Fruit fly (Drosophila melanogaster) Kc167 (cell line): ENCODE results near the gene CG33721.

Source experiments
- Myc ChIP-seq: fragments of >200 bp; optimal IDR thresholded peaks from 2 replicates; lab custom pipeline; 2017; ENCODE audit warnings: missing external identifiers
- ttk ChIP-seq: sonication (Bioruptor generic); optimal IDR thresholded peaks from 2 replicates; lab custom pipeline; 2017; ENCODE audit warnings: missing external identifiers

- TF ChIP-seq ttk (lab: Kevin White, UChicago) (no peak), Myc (lab: Kevin White, UChicago) (no peak)
Measured at dm6 chr3R:22381077-22381476, 50.2 kb downstream of the CG33721 start, which contains the start of gene CG43342.
